Fruit fly (Drosophila melanogaster): ENCODE measurements around the gene Mpi.

Mpi gene

DNA sequence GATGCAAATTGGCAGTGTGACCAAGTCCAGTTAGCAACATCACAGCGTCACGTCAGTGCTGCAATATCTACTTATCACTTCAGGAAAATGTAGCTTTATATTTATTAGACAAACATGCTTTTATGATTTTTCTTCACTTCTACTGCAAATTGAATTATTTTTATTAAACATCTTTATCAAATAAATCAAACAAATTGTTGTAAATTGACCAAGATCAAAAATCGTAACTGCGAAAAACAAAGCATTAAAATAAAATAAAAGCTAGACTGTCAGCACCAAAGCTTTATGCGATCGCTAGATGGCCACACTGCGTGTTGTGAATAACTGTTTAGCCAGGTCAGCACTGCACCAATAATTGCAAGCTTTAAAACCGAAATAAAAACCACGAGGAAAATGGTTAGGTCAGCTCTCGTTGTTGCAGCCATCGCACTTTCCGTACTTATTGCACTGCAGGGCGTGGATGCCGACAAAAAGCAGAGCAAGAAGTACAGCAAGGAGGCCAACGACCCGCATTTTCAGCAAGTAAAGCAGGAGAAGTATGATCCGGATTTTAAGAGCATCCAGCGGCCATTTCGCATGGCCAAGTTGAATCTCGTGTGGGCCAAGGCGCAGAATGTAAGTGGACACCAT, 31.9 kb downstream of the Mpi start, which contains the start of the genes CG12945 and CG8507 (continued):
- TF ChIP-seq zen2 (GFP tag; IDR thresholded peaks at IDR 0.05; ENCODE audit: partially characterized antibody) (no peak), B-H1 (GFP tag; IDR thresholded peaks at IDR 0.05) (no peak), ase (GFP tag; IDR thresholded peaks at IDR 0.05) (no peak), CG9797 (GFP tag; optimal IDR thresholded peaks at IDR 0.05) (peak; percentile 76), Fer1 (GFP tag; optimal IDR thresholded peaks at IDR 0.05) (peak; percentile 57), CG4328 (GFP tag; optimal IDR thresholded peaks at IDR 0.05) (no peak), CG12104 (GFP tag; optimal IDR thresholded peaks at IDR 0.05) (no peak), run (tag; optimal IDR thresholded peaks at IDR 0.05) (no peak), dmrt99B (tag; optimal IDR thresholded peaks at IDR 0.05) (no peak), CG2116 (GFP tag; optimal IDR thresholded peaks at IDR 0.05) (peak; percentile 59), CG8388 (GFP tag; optimal IDR thresholded peaks at IDR 0.05) (no peak), CG33557 (GFP tag; optimal IDR thresholded peaks at IDR 0.05) (no peak), croc (GFP tag; conservative IDR thresholded peaks at IDR 0.05) (no peak), sob (GFP tag; IDR thresholded peaks at IDR 0.05) (peak; percentile 8; the same call in 1 of the 2 replicates), Awh (GFP tag; IDR thresholded peaks at IDR 0.05) (no peak), CG12659 (GFP tag; optimal IDR thresholded peaks at IDR 0.05) (peak; percentile 68), nmo (GFP tag; optimal IDR thresholded peaks at IDR 0.05) (peak; percentile 80), CG16863 (GFP tag; optimal IDR thresholded peaks at IDR 0.05) (no peak), CG12391 (tag; optimal IDR thresholded peaks at IDR 0.05) (peak; percentile 62), eve (GFP tag; optimal IDR thresholded peaks at IDR 0.05) (no peak), her (GFP tag; optimal IDR thresholded peaks at IDR 0.05) (no peak), Rfx (GFP tag; IDR thresholded peaks at IDR 0.05) (peak; percentile 66), CG17829 (tag; optimal IDR thresholded peaks at IDR 0.05) (peak; percentile 54), Jarid2 (GFP tag; optimal IDR thresholded peaks at IDR 0.05) (no peak), CG32772 (GFP tag; IDR thresholded peaks at IDR 0.05) (no peak), CG14965 (GFP tag; optimal IDR thresholded peaks at IDR 0.05; ENCODE audit: borderline replicate concordance) (no peak), CG2199 (GFP tag; IDR thresholded peaks at IDR 0.05) (no peak), HHEX (GFP tag; optimal IDR thresholded peaks at IDR 0.05) (no peak), sqz (GFP tag; optimal IDR thresholded peaks at IDR 0.05) (no peak), Ravus (GFP tag; IDR thresholded peaks at IDR 0.05) (no peak), CG6272 (GFP tag; IDR thresholded peaks at IDR 0.05) (no peak), CG11695 (GFP tag; IDR thresholded peaks at IDR 0.05) (no peak), wdn (GFP tag; IDR thresholded peaks at IDR 0.05) (no peak), CG10209 (GFP tag; optimal IDR thresholded peaks at IDR 0.05) (peak; percentile 16)

DNA sequence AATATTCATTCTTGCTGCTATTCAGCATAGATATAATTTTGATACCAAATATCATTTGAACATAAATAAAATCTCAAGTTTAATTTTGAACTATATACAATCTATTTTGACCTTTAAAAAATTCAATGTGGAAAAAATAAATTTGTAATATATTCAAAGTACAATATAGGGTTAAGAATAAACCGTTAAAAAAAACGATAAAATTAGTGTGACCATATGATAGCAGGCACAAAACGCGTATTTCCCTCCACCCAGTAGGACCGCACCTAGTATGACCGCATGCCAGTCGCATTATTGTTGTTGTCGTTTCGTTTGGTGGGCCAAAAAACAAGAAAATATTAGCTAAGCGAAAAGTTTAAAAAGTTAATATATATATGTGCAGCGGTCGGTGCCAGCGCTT, 33.6 kb downstream of the Mpi start, which contains the start of gene CG8516:
Gene CG8516, plus strand, starts transcription at position 278 of the 400 bp plus-strand sequence.
- TF ChIP-seq CG34422 (GFP tag; IDR thresholded peaks at IDR 0.05) (peak; percentile 49; the same call in 1 of the 3 replicates), CG7928 (GFP tag; optimal IDR thresholded peaks at IDR 0.05) (no peak), Myb (GFP tag; optimal IDR thresholded peaks at IDR 0.05) (peak; percentile 95), yki (optimal IDR thresholded peaks at IDR 0.05) (no peak), trem (tag; optimal IDR thresholded peaks at IDR 0.05) (peak; percentile 60), phol (tag; optimal IDR thresholded peaks at IDR 0.05) (peak; percentile 42), grau (tag; optimal IDR thresholded peaks at IDR 0.05) (peak; percentile 18), corto (GFP tag; optimal IDR thresholded peaks at IDR 0.05) (no peak), nau (GFP tag; optimal IDR thresholded peaks at IDR 0.05) (no peak), Sry-δ (GFP tag; optimal IDR thresholded peaks at IDR 0.05) (peak; percentile 30), Abd-B (GFP tag; optimal IDR thresholded peaks at IDR 0.05) (no peak), btn (GFP tag; optimal IDR thresholded peaks at IDR 0.05) (no peak), CG2120 (GFP tag; optimal IDR thresholded peaks at IDR 0.05) (peak; percentile 41), jumu (GFP tag; optimal IDR thresholded peaks at IDR 0.05) (no peak), lilli (GFP tag; optimal IDR thresholded peaks at IDR 0.05) (peak; percentile 19), CG18262 (tag; optimal IDR thresholded peaks at IDR 0.05) (peak; percentile 5), CG32532 (GFP tag; IDR thresholded peaks at IDR 0.05) (peak; percentile 34; the same call in 1 of the 2 replicates), CG15514 (GFP tag; optimal IDR thresholded peaks at IDR 0.05) (peak; percentile 44), odd (GFP tag; optimal IDR thresholded peaks at IDR 0.05) (no peak)

All from whole organism, embryonic.